Worm (Caenorhabditis elegans): ENCODE measurements around the gene col-97.
A peak's percentile ranks its signal among the peaks of the same experiment; 100 is the strongest.

The col-97 gene

ce11 chrIII:13027949-13028348 is 34.4 kb upstream of the col-97 start:
- TF ChIP-seq mdl-1 (tag; optimal IDR thresholded peaks at IDR 0.05) (no peak), efl-1 (optimal IDR thresholded peaks at IDR 0.05) (no peak), efl-1 (GFP tag; optimal IDR thresholded peaks at IDR 0.05 in 1 of 2) (peak in 1 of 2 experiments; percentile 53)

- TF ChIP-seq lin-39 (tag; optimal IDR thresholded peaks at IDR 0.05) (no peak), elt-2 (tag; optimal IDR thresholded peaks at IDR 0.05) (peak; percentile 20), lin-35 (GFP tag; optimal IDR thresholded peaks at IDR 0.05) (peak in 1 of 2 experiments; percentile 8)
Measured at ce11 chrIII:13024281-13024680, 30.8 kb upstream of the col-97 start, which contains the start of gene cyp-13A12. Gene cyp-13A12 (plus strand): TSS chrIII:13024547.

- TF ChIP-seq tbx-2 (tag; optimal IDR thresholded peaks at IDR 0.05) (no peak), zip-4 (GFP tag; optimal IDR thresholded peaks at IDR 0.05) (no peak), efl-3 (GFP tag; optimal IDR thresholded peaks at IDR 0.05) (no peak), nhr-28 (tag; optimal IDR thresholded peaks at IDR 0.05) (no peak), fkh-8 (tag; optimal IDR thresholded peaks at IDR 0.05) (no peak), nhr-11 (tag; optimal IDR thresholded peaks at IDR 0.05) (no peak), ceh-82 (tag; optimal IDR thresholded peaks at IDR 0.05) (no peak), ets-5 (GFP tag; IDR thresholded peaks at IDR 0.05) (no peak), xbp-1 (tag; optimal IDR thresholded peaks at IDR 0.05) (no peak), efl-1 (optimal IDR thresholded peaks at IDR 0.05) (no peak), efl-1 (GFP tag; optimal IDR thresholded peaks at IDR 0.05 in 1 of 2) (no peak), nhr-237 (tag; optimal IDR thresholded peaks at IDR 0.05) (no peak), nhr-71 (tag; optimal IDR thresholded peaks at IDR 0.05) (no peak), unc-62 (GFP tag; optimal IDR thresholded peaks at IDR 0.05) (no peak), C16A3.4 (tag; optimal IDR thresholded peaks at IDR 0.05) (no peak)
Measured at ce11 chrIII:13020741-13021140, 27.2 kb upstream of the col-97 start, which contains the start of gene cyp-13A11. Gene cyp-13A11 (plus strand): TSS chrIII:13021006.

DNA sequence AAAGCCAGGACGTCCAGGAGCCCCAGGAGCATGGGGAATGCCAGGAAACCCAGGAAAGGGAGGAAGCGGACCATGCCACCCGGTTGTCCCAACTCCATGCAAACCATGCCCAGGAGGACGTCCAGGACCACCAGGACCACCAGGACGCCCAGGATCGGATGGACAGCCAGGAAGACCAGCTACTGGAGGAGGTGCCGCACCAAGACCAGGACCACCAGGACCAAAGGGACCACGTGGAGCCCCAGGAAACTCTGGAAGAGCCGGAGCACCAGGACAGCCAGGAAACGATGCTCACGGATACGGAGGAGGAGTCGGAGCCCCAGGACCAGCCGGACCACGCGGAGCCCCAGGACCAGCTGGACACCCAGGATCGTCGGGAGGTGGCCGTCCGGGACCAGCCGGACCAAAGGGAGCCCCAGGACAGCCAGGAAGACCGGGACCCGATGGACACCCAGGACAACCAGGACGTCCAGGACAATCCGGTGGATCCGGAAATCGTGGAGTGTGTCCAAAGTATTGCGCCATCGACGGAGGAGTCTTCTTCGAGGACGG is 26.1 kb upstream of the col-97 start:
- TF ChIP-seq fkh-4 (tag; optimal IDR thresholded peaks at IDR 0.05; ENCODE audit: borderline replicate concordance) (no peak), ceh-8 (GFP tag; optimal IDR thresholded peaks at IDR 0.05) (peak; percentile 79)

ce11 chrIII:13018619-13019018 is 25.1 kb upstream of the col-97 start, which contains the start of gene col-98:
Gene col-98 (plus strand): TSS chrIII:13019008.
- TF ChIP-seq lin-14 (GFP tag; optimal IDR thresholded peaks at IDR 0.05) (peak; percentile 78), C34B4.2 (tag; optimal IDR thresholded peaks at IDR 0.05) (no peak), efl-1 (optimal IDR thresholded peaks at IDR 0.05) (no peak), efl-1 (GFP tag; optimal IDR thresholded peaks at IDR 0.05 in 1 of 2) (peak in 1 of 2 experiments; percentile 72), hpl-2 (GFP tag; optimal IDR thresholded peaks at IDR 0.05) (no peak), sptf-1 (tag; optimal IDR thresholded peaks at IDR 0.05) (no peak), blmp-1 (tag; optimal IDR thresholded peaks at IDR 0.05) (peak; percentile 62), snu-23 (GFP tag; optimal IDR thresholded peaks at IDR 0.05) (peak; percentile 42), nhr-90 (tag; optimal IDR thresholded peaks at IDR 0.05; ENCODE audit: poor library complexity) (peak; percentile 46), F16B12.6 (tag; optimal IDR thresholded peaks at IDR 0.05) (no peak), alr-1 (tag; optimal IDR thresholded peaks at IDR 0.05; ENCODE audit: borderline replicate concordance) (no peak), nhr-76 (tag; optimal IDR thresholded peaks at IDR 0.05) (no peak), nhr-85 (tag) (peak; percentile 85), nhr-71 (tag; optimal IDR thresholded peaks at IDR 0.05) (peak; percentile 24), tbx-2 (tag; optimal IDR thresholded peaks at IDR 0.05) (no peak), elt-3 (tag; optimal IDR thresholded peaks at IDR 0.05) (peak in 1 of 6 experiments; percentile 10), egl-13 (tag; optimal IDR thresholded peaks at IDR 0.05) (no peak), unc-62 (GFP tag; optimal IDR thresholded peaks at IDR 0.05) (no peak), snpc-4 (tag; optimal IDR thresholded peaks at IDR 0.05) (no peak), unc-30 (tag; optimal IDR thresholded peaks at IDR 0.05) (no peak), nhr-47 (tag; optimal IDR thresholded peaks at IDR 0.05) (peak; percentile 14), lsy-2 (tag; optimal IDR thresholded peaks at IDR 0.05) (peak in 1 of 2 experiments; percentile 16), C16A3.4 (tag; optimal IDR thresholded peaks at IDR 0.05) (peak; percentile 12), nhr-12 (tag; optimal IDR thresholded peaks at IDR 0.05) (no peak), mep-1 (tag; optimal IDR thresholded peaks at IDR 0.05) (peak; percentile 39), fkh-10 (GFP tag; optimal IDR thresholded peaks at IDR 0.05) (no peak), ztf-11 (tag; optimal IDR thresholded peaks at IDR 0.05) (no peak)

Measured in whole organism, L1 larva.